Worm (Caenorhabditis elegans): ENCODE measurements around the gene mog-4.

DNA sequence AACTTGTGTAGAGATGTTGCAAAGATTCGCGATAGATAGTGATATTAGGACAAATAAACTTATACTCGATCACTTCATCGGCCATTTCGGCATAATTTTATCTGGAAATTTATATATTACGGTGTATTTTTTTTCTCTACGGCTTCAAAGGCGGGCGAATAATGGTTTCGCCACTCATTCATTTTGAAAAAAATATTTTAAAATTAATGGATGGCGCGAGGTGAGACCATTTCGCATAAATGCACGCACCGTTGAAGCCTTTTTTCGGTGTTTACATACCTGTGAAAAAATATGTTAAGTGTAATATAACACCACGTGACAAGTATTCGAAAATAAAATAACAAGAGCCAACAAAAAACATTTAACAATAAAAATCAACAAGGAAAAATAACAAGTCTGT is 39.4 kb downstream of the mog-4 start, which contains the start of gene btb-19:
- no peak for TF ChIP-seq blmp-1 (tag; optimal IDR thresholded peaks at IDR 0.05)
- no peak for TF ChIP-seq nhr-237 (tag; optimal IDR thresholded peaks at IDR 0.05)
- no peak for TF ChIP-seq lin-13 (tag; optimal IDR thresholded peaks at IDR 0.05)
- TF ChIP-seq cnd-1 (tag; optimal IDR thresholded peaks at IDR 0.05), result no peak
- no peak for TF ChIP-seq nhr-28 (tag; optimal IDR thresholded peaks at IDR 0.05)
- no peak for TF ChIP-seq nhr-76 (tag; optimal IDR thresholded peaks at IDR 0.05)
- no peak for TF ChIP-seq sptf-1 (tag; optimal IDR thresholded peaks at IDR 0.05)
- no peak for TF ChIP-seq snpc-4 (tag; optimal IDR thresholded peaks at IDR 0.05)
- TF ChIP-seq unc-39 (tag; optimal IDR thresholded peaks at IDR 0.05), result no peak
- TF ChIP-seq elt-3 (tag; optimal IDR thresholded peaks at IDR 0.05), result no peak
